Worm (Caenorhabditis elegans) whole organism, L1 larva: ENCODE results near the gene C50C3.5.

Experiments
- dsc-1 ChIP-seq: sonication (generic microtip); optimal IDR thresholded peaks from 2 replicates; lab custom pipeline; 2016; ENCODE audit warnings: mild to moderate bottlenecking, missing genetic modification characterization, missing compliant biosample characterization
- egl-27 ChIP-seq, 2 experiments: fragments of 150-350 bp in 1 of 2; sonication (generic microtip); optimal IDR thresholded peaks; 3 replicates each; lab custom pipeline; 2017 to 2018; ENCODE audit warnings: missing biosample characterization in 2 of 2, missing genetic modification characterization in 2 of 2, missing genetic modification reagents in 2 of 2
- ets-5 ChIP-seq: fragments of 200-800 bp; sonication (Bioruptor generic); IDR thresholded peaks from 2 replicates; pipeline ENCODE4 v1.3.6; 2022; ENCODE audit warnings: missing genetic modification characterization, missing compliant biosample characterization
- lsy-2 ChIP-seq, 2 experiments: fragments of 150-350 bp; optimal IDR thresholded peaks; 2 replicates each; lab custom pipeline; 2014; ENCODE audit warnings: missing biosample characterization in 2 of 2, missing genetic modification characterization in 2 of 2
- unc-86 ChIP-seq: sonication (generic microtip); optimal IDR thresholded peaks from 2 replicates; lab custom pipeline; 2016; ENCODE audit warnings: missing genetic modification characterization, missing compliant biosample characterization
- xbp-1 ChIP-seq: sonication (generic microtip); optimal IDR thresholded peaks from 2 replicates; lab custom pipeline; 2016; ENCODE audit warnings: missing genetic modification characterization, missing compliant biosample characterization

DNA sequence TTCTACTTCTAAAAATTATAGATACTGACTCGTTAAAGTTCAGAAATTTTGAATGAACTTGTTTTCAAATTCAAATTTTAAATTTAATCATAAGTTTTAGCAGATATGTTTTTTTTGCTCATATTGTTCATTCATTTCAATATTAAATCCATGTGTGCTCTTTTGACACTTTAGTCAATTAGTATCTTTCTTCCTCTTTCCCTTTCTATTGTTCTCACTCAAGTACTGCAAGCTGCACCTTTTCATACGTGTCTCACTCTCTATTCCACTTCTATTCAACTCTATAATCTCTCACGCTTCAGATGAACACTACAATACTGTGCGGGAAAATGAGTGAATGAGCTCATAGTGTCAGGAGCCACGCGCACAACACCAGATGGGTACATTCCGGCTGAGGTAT is 38.9 kb downstream of the C50C3.5 start, which contains the start of gene C30A5.16:
- TF ChIP-seq egl-27 (tag; optimal IDR thresholded peaks at IDR 0.05; lab: Kevin White, UChicago) (no peak), unc-86 (tag; lab: Kevin White, UChicago) (no peak), ets-5 (GFP tag; lab: Robert Waterston, UW) (no peak), xbp-1 (tag; lab: Kevin White, UChicago) (no peak), dsc-1 (peak; percentile 11), lsy-2 (tag; optimal IDR thresholded peaks at IDR 0.05; lab: Kevin White, UChicago) (no peak)
